Fruit fly (Drosophila melanogaster): ENCODE data around the gene Nhe2.

Gene Nhe2

dm6 chr2L:21156156-21157040 is 52.0 kb downstream of the Nhe2 start, which contains the start of the genes Mpp6 and E2f2 (continued):
- TF ChIP-seq Mad (GFP tag; optimal IDR thresholded peaks at IDR 0.05) (peak; percentile 23), CG8478 (optimal IDR thresholded peaks at IDR 0.05) (no peak), CG18599 (GFP tag; optimal IDR thresholded peaks at IDR 0.05) (peak; percentile 50), ro (GFP tag; IDR thresholded peaks at IDR 0.05) (no peak), CG10565 (GFP tag; optimal IDR thresholded peaks at IDR 0.05) (no peak), inv (GFP tag; IDR thresholded peaks at IDR 0.05; ENCODE audit: partially characterized antibody) (peak; percentile 78), H2.0 (GFP tag; IDR thresholded peaks at IDR 0.05) (peak; percentile 15; the same call in 1 of the 2 replicates), CG6272 (GFP tag; IDR thresholded peaks at IDR 0.05) (peak; percentile 50; the same call in 1 of the 2 replicates), peb (GFP tag; IDR thresholded peaks at IDR 0.05) (no peak), CG7271 (tag; optimal IDR thresholded peaks at IDR 0.05) (no peak), CG7372 (GFP tag; IDR thresholded peaks at IDR 0.05) (no peak), sob (GFP tag; IDR thresholded peaks at IDR 0.05) (peak; percentile 86), CG8359 (GFP tag; optimal IDR thresholded peaks at IDR 0.05; ENCODE audit: borderline replicate concordance) (no peak), CG7928 (GFP tag; optimal IDR thresholded peaks at IDR 0.05) (no peak), dm (GFP tag; optimal IDR thresholded peaks at IDR 0.05) (peak; percentile 75), sens (GFP tag) (peak; percentile 70), grau (tag; optimal IDR thresholded peaks at IDR 0.05) (peak; percentile 24), CTCF (GFP tag; optimal IDR thresholded peaks at IDR 0.05) (no peak), gfzf (GFP tag; optimal IDR thresholded peaks at IDR 0.05) (no peak), Meics (GFP tag; optimal IDR thresholded peaks at IDR 0.05) (peak; percentile 11), eyg (GFP tag; optimal IDR thresholded peaks at IDR 0.05) (no peak), nom (GFP tag; optimal IDR thresholded peaks at IDR 0.05) (peak; percentile 11), CHES-1-like (GFP tag; optimal IDR thresholded peaks at IDR 0.05) (peak; percentile 6), Ptx1 (GFP tag; IDR thresholded peaks at IDR 0.05) (no peak), CG4617 (GFP tag; optimal IDR thresholded peaks at IDR 0.05; ENCODE audit: borderline replicate concordance) (peak; percentile 4), CG10209 (GFP tag; optimal IDR thresholded peaks at IDR 0.05) (peak; percentile 23), Bteb2 (GFP tag; optimal IDR thresholded peaks at IDR 0.05) (peak; percentile 16), NFAT (GFP tag; IDR thresholded peaks at IDR 0.05) (peak; percentile 81), fru (optimal IDR thresholded peaks at IDR 0.05) (no peak), CG9876 (GFP tag; optimal IDR thresholded peaks at IDR 0.05) (no peak), Tbp (GFP tag; optimal IDR thresholded peaks at IDR 0.05) (peak; percentile 1), CG4707 (GFP tag; optimal IDR thresholded peaks at IDR 0.05) (no peak), H15 (GFP tag; IDR thresholded peaks at IDR 0.05) (peak; percentile 59; the same call in 2 of the 3 replicates), CG18011 (GFP tag; optimal IDR thresholded peaks at IDR 0.05) (no peak), CG18764 (GFP tag; optimal IDR thresholded peaks at IDR 0.05) (no peak), CG2116 (GFP tag; optimal IDR thresholded peaks at IDR 0.05) (peak; percentile 62), ERR (GFP tag; optimal IDR thresholded peaks at IDR 0.05) (no peak), dati (GFP tag; IDR thresholded peaks at IDR 0.05) (no peak), Med (GFP tag) (peak; percentile 87), CG16779 (GFP tag; IDR thresholded peaks at IDR 0.05) (peak; percentile 60; the same call in 1 of the 2 replicates), CG14710 (tag; optimal IDR thresholded peaks at IDR 0.05) (peak; percentile 56), sqz (GFP tag; optimal IDR thresholded peaks at IDR 0.05) (peak; percentile 54), hb (GFP tag; IDR thresholded peaks at IDR 0.05; ENCODE audit: partially characterized antibody) (peak; percentile 81), CG17361 (GFP tag; IDR thresholded peaks at IDR 0.05) (peak; percentile 50; the same call in 2 of the 3 replicates), Antp (GFP tag; optimal IDR thresholded peaks at IDR 0.05) (peak; percentile 28), Deaf1 (tag; optimal IDR thresholded peaks at IDR 0.05) (no peak), CG34376 (GFP tag; optimal IDR thresholded peaks at IDR 0.05) (peak; percentile 6), tin (GFP tag; optimal IDR thresholded peaks at IDR 0.05) (peak; percentile 31), Aef1 (GFP tag; IDR thresholded peaks at IDR 0.05) (peak; percentile 25; the same call in 1 of the 3 replicates), CG12744 (GFP tag; optimal IDR thresholded peaks at IDR 0.05) (no peak), Myb (GFP tag; optimal IDR thresholded peaks at IDR 0.05) (peak; percentile 33)

Data from whole organism, embryonic.